Worm (Caenorhabditis elegans): ENCODE results near the gene ddr-1.
A peak's percentile ranks its signal among the peaks of the same experiment; 100 is the strongest.

Gene ddr-1

DNA sequence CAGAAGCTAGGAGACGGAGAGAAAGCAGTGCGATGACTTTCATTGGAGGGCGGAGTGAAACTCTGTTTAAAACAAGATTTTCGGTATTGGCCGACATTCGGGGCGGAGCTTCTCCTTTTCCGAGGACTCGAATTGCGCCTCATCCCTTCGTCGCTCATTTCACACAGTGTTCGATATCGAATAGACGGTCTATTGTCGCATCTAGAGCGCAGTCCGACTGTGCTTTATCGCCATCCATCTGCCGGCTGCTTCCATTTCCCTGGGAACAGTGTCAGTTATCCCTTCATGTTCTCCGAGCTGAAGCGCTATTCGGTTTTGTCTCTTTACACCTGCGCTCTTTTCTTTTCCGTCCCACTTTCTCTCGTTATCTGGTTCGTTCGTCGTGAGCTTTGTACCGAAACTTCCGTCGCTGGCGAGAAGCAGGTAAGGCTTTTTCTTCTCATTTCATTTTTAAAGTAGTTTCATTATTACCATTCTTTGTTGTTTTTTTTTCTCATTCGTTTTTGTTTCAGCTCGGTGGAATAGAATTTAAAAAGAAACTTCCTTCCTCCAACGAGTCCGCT lies 31.9 kb downstream of the ddr-1 start, which contains the start of the genes bus-8A and bus-8B:
Gene bus-8A (plus strand): TSS at position 96 of the 563 bp plus-strand sequence.
Gene bus-8B (plus strand): TSS at position 513 of the 563 bp plus-strand sequence.
- no peak for TF ChIP-seq F10B5.3 (tag; optimal IDR thresholded peaks at IDR 0.05)
- TF ChIP-seq unc-62 (GFP tag; optimal IDR thresholded peaks at IDR 0.05 in 1 of 2): peak in 1 of 2 experiments; percentile 94
- no peak for TF ChIP-seq unc-62 (tag; optimal IDR thresholded peaks at IDR 0.05)
- 0 out of 2 replicates have a peak, but pooled peaks have one; percentile 24 for TF ChIP-seq egl-43 (GFP tag; IDR thresholded peaks at IDR 0.05)

DNA sequence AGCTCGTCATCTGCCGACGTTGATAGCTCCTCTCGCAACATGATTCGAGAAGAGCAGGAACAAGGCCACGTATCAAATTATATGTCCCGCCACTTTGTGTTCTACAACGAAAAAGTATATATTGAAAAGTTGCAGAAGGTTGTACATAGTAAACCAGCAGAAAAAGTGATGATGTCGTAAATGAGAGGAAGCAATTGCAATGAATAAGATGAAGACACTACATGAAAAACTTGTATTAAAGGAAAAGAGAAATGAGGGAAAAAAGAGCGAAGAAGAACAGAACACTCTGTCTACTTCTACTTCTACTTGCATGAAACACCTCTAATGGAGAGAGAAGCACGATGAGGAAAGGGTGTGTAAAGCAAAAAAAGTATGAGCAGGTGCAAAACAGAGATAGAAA lies 44.1 kb downstream of the ddr-1 start, which contains the start of gene T23F2.2:
Gene T23F2.2 (minus strand): TSS at position 101 of the 400 bp plus-strand sequence.
- TF ChIP-seq dmd-6 (GFP tag; IDR thresholded peaks at IDR 0.05) (no peak), tag-97 (GFP tag; IDR thresholded peaks at IDR 0.05) (no peak), saeg-2 (GFP tag; IDR thresholded peaks at IDR 0.05) (no peak), unc-130 (GFP tag; optimal IDR thresholded peaks at IDR 0.05) (no peak), hlh-11 (tag; optimal IDR thresholded peaks at IDR 0.05) (no peak), lin-29 (GFP tag; IDR thresholded peaks at IDR 0.05) (no peak), cey-2 (tag; optimal IDR thresholded peaks at IDR 0.05; ENCODE audit: borderline replicate concordance, insufficient read depth) (no peak)

DNA sequence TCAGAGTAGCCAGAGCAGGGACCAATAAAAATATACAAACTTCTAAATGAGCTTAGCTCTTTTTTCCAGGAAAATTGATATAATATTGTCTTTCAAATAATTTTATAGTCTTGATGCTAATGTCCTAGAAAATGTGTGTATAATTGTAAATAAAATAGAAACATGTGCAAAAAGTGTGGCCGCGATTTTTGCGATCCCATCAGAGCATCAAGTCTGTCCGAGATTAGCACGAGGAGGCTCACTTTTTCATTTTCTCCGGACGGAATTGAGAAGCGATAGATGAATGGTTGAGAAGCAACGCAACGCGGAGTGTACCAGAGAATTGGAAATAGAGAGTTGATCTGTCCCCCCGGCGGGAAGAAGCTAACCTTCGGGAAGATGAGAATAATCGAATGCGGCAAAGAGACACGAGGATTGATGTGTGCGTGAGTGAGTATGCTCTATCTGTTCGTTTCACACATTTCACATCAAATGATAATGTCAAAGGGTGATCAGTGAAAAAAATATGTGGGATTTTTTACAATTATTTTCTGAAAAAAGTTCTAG lies 45.5 kb downstream of the ddr-1 start:
- TF ChIP-seq set-16 (GFP tag; IDR thresholded peaks at IDR 0.05) (no peak), unc-130 (GFP tag; optimal IDR thresholded peaks at IDR 0.05) (no peak), ceh-20 (GFP tag; IDR thresholded peaks at IDR 0.05) (no peak), nhr-11 (tag; optimal IDR thresholded peaks at IDR 0.05) (peak; percentile 2), hlh-11 (tag; optimal IDR thresholded peaks at IDR 0.05) (peak; percentile 33), mxl-3 (GFP tag; optimal IDR thresholded peaks at IDR 0.05) (peak; percentile 20), aha-1 (tag) (peak; percentile 53)

DNA sequence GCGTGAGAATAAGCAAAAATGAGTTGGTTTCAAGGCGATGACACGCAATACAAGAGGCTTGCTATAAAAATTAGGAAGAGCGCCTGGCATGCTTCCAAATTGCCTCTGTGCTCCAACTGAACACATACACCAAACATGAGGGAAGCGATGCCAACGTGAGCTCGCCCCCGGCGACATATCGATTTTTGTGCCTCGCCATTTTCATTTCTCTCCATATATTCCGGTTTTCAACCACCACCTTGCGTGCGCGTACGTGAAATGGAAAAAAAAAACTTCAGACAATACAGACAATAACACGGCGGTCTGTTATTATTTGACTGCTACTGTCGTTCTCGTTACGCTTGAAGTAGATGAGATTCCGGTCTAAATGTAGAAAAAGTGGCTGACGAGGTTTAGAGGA lies 46.9 kb downstream of the ddr-1 start:
- TF ChIP-seq hlh-30 (tag; optimal IDR thresholded peaks at IDR 0.05; ENCODE audit: insufficient read depth) (peak; percentile 1), mxl-3 (GFP tag; optimal IDR thresholded peaks at IDR 0.05) (no peak), dve-1 (tag; optimal IDR thresholded peaks at IDR 0.05; ENCODE audit: insufficient read depth) (peak; percentile 7)

DNA sequence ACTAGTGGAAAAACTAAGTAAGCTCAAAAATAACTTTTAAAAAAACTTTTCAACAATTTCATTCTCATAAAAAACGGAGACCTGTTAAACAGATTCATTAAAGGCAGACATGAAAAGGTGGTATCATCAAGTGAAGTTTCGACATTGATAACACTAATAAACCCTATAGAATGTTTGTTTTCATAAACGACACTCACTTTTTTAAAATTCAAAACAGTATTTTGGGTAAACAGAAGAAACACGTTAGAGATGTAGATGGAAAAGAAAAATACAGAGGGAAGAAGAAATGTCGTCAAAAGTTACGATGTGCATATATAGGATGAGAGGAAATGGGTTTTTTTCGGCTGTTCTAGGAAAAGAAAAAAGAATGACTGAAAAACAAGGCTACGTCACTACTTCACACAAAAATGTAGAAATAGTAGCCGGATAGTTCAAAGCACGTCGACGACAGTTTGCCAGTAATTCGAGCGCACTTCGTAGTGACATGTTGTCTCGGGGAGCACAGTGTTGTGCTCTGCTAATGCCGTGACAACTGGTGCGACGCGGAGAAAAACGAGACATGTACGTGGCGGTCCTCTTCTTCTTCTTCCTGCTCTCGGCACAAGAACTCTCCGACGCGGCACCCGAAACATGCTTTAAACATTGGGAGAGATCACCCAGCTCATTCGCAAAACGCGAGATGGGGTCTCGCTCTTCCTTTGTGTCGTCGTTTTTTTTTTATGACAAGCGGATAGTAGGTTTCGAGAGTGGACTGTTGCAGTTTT lies 48.3 kb downstream of the ddr-1 start:
- TF ChIP-seq nhr-28 (tag; optimal IDR thresholded peaks at IDR 0.05): peak; percentile 4
- TF ChIP-seq set-16 (GFP tag; IDR thresholded peaks at IDR 0.05): peak; percentile 28; the same call in 1 of the 2 replicates
- TF ChIP-seq hlh-11 (tag; optimal IDR thresholded peaks at IDR 0.05): peak; percentile 7
- TF ChIP-seq dmd-9 (GFP tag; IDR thresholded peaks at IDR 0.05): no peak
- no peak for TF ChIP-seq F49E8.2 (tag; optimal IDR thresholded peaks at IDR 0.05; ENCODE audit: borderline replicate concordance)
- TF ChIP-seq daf-16 (GFP tag; optimal IDR thresholded peaks at IDR 0.05): peak in 1 of 2 experiments; percentile 13
- TF ChIP-seq daf-16 (tag; optimal IDR thresholded peaks at IDR 0.05): peak; percentile 97
- no peak for TF ChIP-seq madf-5 (GFP tag; IDR thresholded peaks at IDR 0.05)
- peak; percentile 50 for TF ChIP-seq dve-1 (tag; optimal IDR thresholded peaks at IDR 0.05; ENCODE audit: insufficient read depth)
- no peak for TF ChIP-seq mdt-29 (GFP tag; IDR thresholded peaks at IDR 0.05)
- TF ChIP-seq unc-130 (GFP tag; optimal IDR thresholded peaks at IDR 0.05): no peak

DNA sequence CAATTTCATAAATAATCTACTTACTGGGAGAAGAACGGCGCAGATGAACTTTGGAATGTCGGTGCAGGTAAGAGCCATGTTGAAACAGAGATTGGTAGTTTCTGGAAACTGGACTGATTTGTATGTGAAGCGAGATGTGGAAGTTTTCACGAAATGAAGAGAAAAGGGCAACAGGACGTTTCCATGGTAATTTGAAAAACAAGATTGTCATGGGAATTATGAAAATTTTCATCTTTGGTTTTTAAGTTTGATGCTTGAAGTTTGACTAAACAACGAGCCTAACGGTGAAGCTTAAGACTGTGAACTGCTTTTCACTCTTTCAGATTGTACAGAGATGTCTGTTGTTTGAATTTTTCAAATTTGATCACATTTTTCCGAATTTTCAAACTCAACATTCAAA lies 51.2 kb downstream of the ddr-1 start, which contains the start of gene T23F2.3:
Gene T23F2.3 (minus strand): TSS at position 101 of the 400 bp plus-strand sequence.
- TF ChIP-seq Y75B8A.6 (GFP tag; IDR thresholded peaks at IDR 0.05) (no peak), madf-9 (GFP tag; conservative IDR thresholded peaks at IDR 0.05) (no peak), ZK546.5 (tag; optimal IDR thresholded peaks at IDR 0.05) (no peak), fos-1 (tag; optimal IDR thresholded peaks at IDR 0.05) (no peak), dmd-8 (GFP tag; IDR thresholded peaks at IDR 0.05) (no peak), lin-1 (GFP tag; IDR thresholded peaks at IDR 0.05) (no peak), spr-1 (tag; optimal IDR thresholded peaks at IDR 0.05) (no peak), spr-3 (GFP tag; optimal IDR thresholded peaks at IDR 0.05) (no peak), rbr-2 (tag; optimal IDR thresholded peaks at IDR 0.05) (no peak), egl-27 (tag; optimal IDR thresholded peaks at IDR 0.05) (no peak), ceh-32 (tag; optimal IDR thresholded peaks at IDR 0.05; ENCODE audit: poor library complexity) (no peak), lir-3 (tag; optimal IDR thresholded peaks at IDR 0.05) (no peak), ZK337.2 (GFP tag; IDR thresholded peaks at IDR 0.05) (no peak), dmd-9 (GFP tag; IDR thresholded peaks at IDR 0.05) (no peak), sdz-12 (GFP tag; optimal IDR thresholded peaks at IDR 0.05) (no peak)
